Worm (Caenorhabditis elegans) whole organism, L4 larva: ENCODE results near the gene sulp-4.
A peak's percentile ranks its signal among the peaks of the same experiment; 100 is the strongest.

Source experiments
- D1046.2 ChIP-seq: fragments of 200-800 bp; sonication (Bioruptor generic); IDR thresholded peaks from 2 replicates; pipeline ENCODE4 v1.3.6; 2022; ENCODE audit warnings: missing genetic modification characterization, missing compliant biosample characterization
- T26A8.4 ChIP-seq: fragments of 200-800 bp; sonication (Bioruptor generic); IDR thresholded peaks from 2 replicates; pipeline ENCODE4 v1.3.6; 2022; ENCODE audit warnings: missing genetic modification characterization, missing compliant biosample characterization
- ama-1 ChIP-seq: fragments of 150-350 bp; optimal IDR thresholded peaks from 2 replicates; lab custom pipeline; 2014; ENCODE audit warnings: inconsistent platforms, mixed read lengths
- cey-2 ChIP-seq: sonication (generic microtip); optimal IDR thresholded peaks from 3 replicates; lab custom pipeline; 2017; ENCODE audit warnings: missing genetic modification characterization, mild to moderate bottlenecking, missing compliant biosample characterization, antibody characterized with exemption, borderline replicate concordance; ENCODE audit not compliant: insufficient read depth
- daf-16 ChIP-seq, 3 experiments: sonication (generic microtip); optimal IDR thresholded peaks; 2 replicates each; lab custom pipeline; 2016 to 2017; ENCODE audit warnings: missing genetic modification characterization in 3 of 3, missing genetic modification reagents in 3 of 3, mild to moderate bottlenecking in 2 of 3, missing compliant biosample characterization in 2 of 3, missing biosample characterization in 1 of 3, moderate library complexity in 1 of 3
- dmd-6 ChIP-seq: fragments of 200-800 bp; sonication (Bioruptor generic); IDR thresholded peaks from 2 replicates; pipeline ENCODE4 v1.3.6; 2022; ENCODE audit warnings: missing genetic modification reagents, missing genetic modification characterization, missing compliant biosample characterization
- dve-1 ChIP-seq: sonication (generic microtip); optimal IDR thresholded peaks from 2 replicates; lab custom pipeline; 2017; ENCODE audit warnings: antibody characterized with exemption, mild to moderate bottlenecking, missing genetic modification characterization, missing compliant biosample characterization; ENCODE audit not compliant: insufficient read depth
- fkh-10 ChIP-seq: fragments of 150-350 bp; optimal IDR thresholded peaks from 2 replicates; lab custom pipeline; 2014; ENCODE audit warnings: missing biosample characterization, missing genetic modification reagents, missing genetic modification characterization
- hlh-11 ChIP-seq: fragments of 200-800 bp; sonication (Bioruptor generic); optimal IDR thresholded peaks from 2 replicates; lab custom pipeline; 2018; ENCODE audit warnings: mild to moderate bottlenecking, missing genetic modification characterization, missing compliant biosample characterization
- hlh-30 ChIP-seq: sonication (generic microtip); optimal IDR thresholded peaks from 2 replicates; lab custom pipeline; 2017; ENCODE audit warnings: antibody characterized with exemption, mild to moderate bottlenecking, missing genetic modification characterization, missing compliant biosample characterization; ENCODE audit not compliant: insufficient read depth
- lim-7 ChIP-seq: fragments of 200-800 bp; sonication (Bioruptor generic); IDR thresholded peaks from 2 replicates; pipeline ENCODE4 v1.3.6; 2022; ENCODE audit warnings: missing genetic modification characterization, missing compliant biosample characterization
- lin-15B ChIP-seq: fragments of 150-350 bp; sonication (generic microtip); optimal IDR thresholded peaks from 3 replicates; lab custom pipeline; 2014; ENCODE audit warnings: missing biosample characterization, missing genetic modification characterization
- mdl-1 ChIP-seq, 2 experiments: fragments of 150-350 bp in 1 of 2; sonication (generic microtip) in 1 of 2; optimal IDR thresholded peaks; 2 replicates each; lab custom pipeline; 2014 to 2017; ENCODE audit warnings: missing biosample characterization in 2 of 2, missing genetic modification characterization in 2 of 2
- mep-1 ChIP-seq: fragments of 150-350 bp; sonication (generic microtip); optimal IDR thresholded peaks from 3 replicates; lab custom pipeline; 2014; ENCODE audit warnings: missing biosample characterization, missing genetic modification characterization
- mxl-3 ChIP-seq: fragments of 200-800 bp; sonication (Bioruptor generic); optimal IDR thresholded peaks from 2 replicates; lab custom pipeline; 2018; ENCODE audit warnings: mild to moderate bottlenecking, missing genetic modification characterization, missing compliant biosample characterization
- nhr-11 ChIP-seq: fragments of 150-350 bp; optimal IDR thresholded peaks from 2 replicates; lab custom pipeline; 2014; ENCODE audit warnings: missing biosample characterization, missing genetic modification characterization
- nhr-28 ChIP-seq: fragments of 150-350 bp; optimal IDR thresholded peaks from 2 replicates; lab custom pipeline; 2014; ENCODE audit warnings: missing biosample characterization, missing genetic modification characterization
- nhr-41 ChIP-seq: fragments of 200-800 bp; sonication (Bioruptor generic); IDR thresholded peaks from 2 replicates; pipeline ENCODE4 v1.3.6; 2022; ENCODE audit warnings: missing genetic modification reagents, missing genetic modification characterization, missing compliant biosample characterization
- nhr-77 ChIP-seq: fragments of 150-350 bp; optimal IDR thresholded peaks from 2 replicates; lab custom pipeline; 2014; ENCODE audit warnings: missing biosample characterization, missing genetic modification characterization
- saeg-2 ChIP-seq: fragments of 200-800 bp; sonication (Bioruptor generic); IDR thresholded peaks from 2 replicates; pipeline ENCODE4 v1.3.6; 2022; ENCODE audit warnings: missing genetic modification reagents, missing genetic modification characterization, missing compliant biosample characterization
- unc-62 ChIP-seq, 3 experiments: fragments of 150-350 bp in 1 of 3; sonication (generic microtip); optimal IDR thresholded peaks in 2 of 3; peaks in 1 of 3; 1 replicate in 1 of 3; 2 replicates in 2 of 3; lab custom pipeline; 2014 to 2017; ENCODE audit warnings: missing biosample characterization in 3 of 3, missing genetic modification characterization in 3 of 3, missing genetic modification reagents in 3 of 3, missing genotype in 1 of 3

The sulp-4 gene

ce11 chrV:11921229-11921628, 46.1 kb downstream of the sulp-4 start (continued):
- TF ChIP-seq nhr-77 (tag; lab: Kevin White, UChicago) = peak; percentile 69
- no peak for TF ChIP-seq D1046.2
- TF ChIP-seq nhr-11 (tag; lab: Kevin White, UChicago) = peak; percentile 30
- no peak for TF ChIP-seq lin-15B (tag; lab: Kevin White, UChicago)
- no peak for TF ChIP-seq cey-2 (tag; lab: Kevin White, UChicago)
- no peak for TF ChIP-seq nhr-41

- no peak for TF ChIP-seq lim-7
- TF ChIP-seq dve-1 (tag; lab: Kevin White, UChicago) = peak; percentile 80
- no peak for TF ChIP-seq saeg-2 (GFP tag; lab: Robert Waterston, UW)
- TF ChIP-seq hlh-11 (tag; lab: Kevin White, UChicago) = peak; percentile 78
- TF ChIP-seq mdl-1 (tag; optimal IDR thresholded peaks at IDR 0.05; lab: Kevin White, UChicago) = peak in 1 of 2 experiments; percentile 60
- peak; percentile 71 for TF ChIP-seq nhr-28 (tag; lab: Kevin White, UChicago)
- TF ChIP-seq cey-2 (tag; lab: Kevin White, UChicago) = no peak
- peak; percentile 55 for TF ChIP-seq nhr-77 (tag; lab: Kevin White, UChicago)
- peak; percentile 80 for TF ChIP-seq hlh-30
- peak in 1 of 2 experiments; percentile 72 for TF ChIP-seq daf-16 (GFP tag; optimal IDR thresholded peaks at IDR 0.05; lab: Kevin White, UChicago)
- TF ChIP-seq daf-16 (tag; optimal IDR thresholded peaks at IDR 0.05; lab: Kevin White, UChicago) = peak; percentile 96
- TF ChIP-seq nhr-11 (tag; lab: Kevin White, UChicago) = peak; percentile 62
- TF ChIP-seq ama-1 (lab: Kevin White, UChicago) = peak; percentile 66
- no peak for TF ChIP-seq T26A8.4 (GFP tag; lab: Robert Waterston, UW)
- TF ChIP-seq mep-1 (tag; lab: Kevin White, UChicago) = peak; percentile 21
- TF ChIP-seq mxl-3 (GFP tag; lab: Kevin White, UChicago) = peak; percentile 37
- TF ChIP-seq unc-62 (GFP tag; optimal IDR thresholded peaks at IDR 0.05 in 1 of 2; lab: Kevin White, UChicago) = peak in 1 of 2 experiments; percentile 36
- no peak for TF ChIP-seq unc-62 (tag; optimal IDR thresholded peaks at IDR 0.05; lab: Kevin White, UChicago)
- TF ChIP-seq fkh-10 (GFP tag; lab: Kevin White, UChicago) = no peak
- TF ChIP-seq dmd-6 (GFP tag; lab: Robert Waterston, UW) = peak; percentile 51
Measured at ce11 chrV:11921689-11922517, 46.7 kb downstream of the sulp-4 start.

- no peak for TF ChIP-seq mep-1 (tag; lab: Kevin White, UChicago)
Measured at ce11 chrV:11927346-11927745, 52.2 kb downstream of the sulp-4 start, which contains the start of gene osm-6. Gene osm-6 (minus strand): TSS chrV:11927446.
